Fruit fly (Drosophila melanogaster): Measurements from ENCODE around the gene CG17271.

CG17271 gene

DNA sequence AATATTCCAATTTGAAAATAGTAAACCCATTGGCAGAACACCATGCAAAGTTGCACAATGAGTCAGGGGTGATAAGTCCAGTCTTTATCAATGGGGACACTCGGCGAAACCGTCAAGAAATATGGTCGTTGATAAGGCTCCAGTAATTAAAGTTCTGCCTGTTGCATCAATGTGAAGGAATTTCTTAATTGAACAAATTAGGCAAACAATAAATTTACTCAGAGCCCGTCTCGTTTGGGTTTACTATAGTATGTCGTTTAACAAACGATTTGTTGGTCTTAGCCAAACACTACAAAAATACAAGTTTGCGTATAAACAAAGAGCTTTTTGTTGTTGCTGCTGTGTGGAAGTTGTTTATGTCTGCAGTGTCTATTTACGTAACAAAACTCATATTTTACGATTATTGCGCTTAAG, 13.1 kb upstream of the CG17271 start (continued):
- TF ChIP-seq Hr3 (GFP tag; optimal IDR thresholded peaks at IDR 0.05) (no peak), CG1529 (GFP tag; optimal IDR thresholded peaks at IDR 0.05) (no peak), CG4360 (GFP tag; IDR thresholded peaks at IDR 0.05) (no peak), ab (GFP tag; optimal IDR thresholded peaks at IDR 0.05) (no peak), Tbp (GFP tag; optimal IDR thresholded peaks at IDR 0.05) (no peak), Hr39 (optimal IDR thresholded peaks at IDR 0.05) (no peak), Eip74EF (GFP tag; optimal IDR thresholded peaks at IDR 0.05) (peak in 1 of 2 experiments; percentile 1), wor (GFP tag; IDR thresholded peaks at IDR 0.05) (no peak), CG11093 (GFP tag; IDR thresholded peaks at IDR 0.05) (no peak), bsh (GFP tag; optimal IDR thresholded peaks at IDR 0.05) (peak in 1 of 2 experiments; percentile 44), CG6175 (GFP tag; IDR thresholded peaks at IDR 0.05) (0 out of 3 replicates have a peak, but pooled peaks have one; percentile 32), CG10366 (GFP tag; IDR thresholded peaks at IDR 0.05) (no peak), CG7556 (GFP tag; optimal IDR thresholded peaks at IDR 0.05) (peak; percentile 35), tio (GFP tag; optimal IDR thresholded peaks at IDR 0.05) (no peak), dati (GFP tag; IDR thresholded peaks at IDR 0.05) (no peak), wek (GFP tag; optimal IDR thresholded peaks at IDR 0.05) (peak; percentile 67), Rfx (GFP tag; IDR thresholded peaks at IDR 0.05) (peak; percentile 47; the same call in 1 of the 2 replicates), CG13287 (GFP tag; IDR thresholded peaks at IDR 0.05; ENCODE audit: partially characterized antibody) (no peak), Bteb2 (GFP tag; optimal IDR thresholded peaks at IDR 0.05) (peak; percentile 3), Dbx (GFP tag; IDR thresholded peaks at IDR 0.05) (no peak), maf-S (GFP tag; optimal IDR thresholded peaks at IDR 0.05) (no peak), zfh2 (GFP tag; optimal IDR thresholded peaks at IDR 0.05) (no peak), CG7987 (GFP tag; optimal IDR thresholded peaks at IDR 0.05) (peak; percentile 75), psq (GFP tag; optimal IDR thresholded peaks at IDR 0.05) (no peak), CG11456 (GFP tag; IDR thresholded peaks at IDR 0.05) (0 out of 3 replicates have a peak, but pooled peaks have one; percentile 67), sr (GFP tag; IDR thresholded peaks at IDR 0.05) (0 out of 3 replicates have a peak, but pooled peaks have one; percentile 5), Gug (GFP tag; IDR thresholded peaks at IDR 0.05) (no peak), Lim3 (GFP tag; IDR thresholded peaks at IDR 0.05) (no peak), NC2β (GFP tag; optimal IDR thresholded peaks at IDR 0.05) (no peak), inv (GFP tag; IDR thresholded peaks at IDR 0.05; ENCODE audit: partially characterized antibody) (no peak)

DNA sequence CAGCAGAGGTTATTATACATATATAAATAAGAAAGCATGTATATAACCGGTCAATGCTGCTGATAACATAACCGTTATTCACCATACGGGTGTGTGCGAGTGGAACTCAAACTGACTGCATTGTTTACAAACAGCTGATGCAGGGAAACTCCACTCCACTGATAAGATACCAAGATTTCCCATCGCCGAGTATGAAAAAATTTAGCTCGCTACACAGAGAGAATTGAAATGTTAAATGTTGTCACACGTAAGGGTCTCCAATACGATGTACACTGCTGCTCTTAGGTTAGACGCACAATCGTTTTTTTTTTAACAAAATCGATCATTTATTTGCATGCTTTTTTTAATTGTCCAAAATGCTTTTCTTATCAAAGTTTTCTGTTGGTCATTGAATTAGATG, 12.0 kb upstream of the CG17271 start:
- TF ChIP-seq B-H2 (GFP tag; optimal IDR thresholded peaks at IDR 0.05) (no peak), her (GFP tag; optimal IDR thresholded peaks at IDR 0.05) (no peak), E2f1 (GFP tag; IDR thresholded peaks at IDR 0.05) (no peak), fd3F (GFP tag; optimal IDR thresholded peaks at IDR 0.05) (no peak), pzg (GFP tag; optimal IDR thresholded peaks at IDR 0.05) (no peak), NfI (GFP tag; optimal IDR thresholded peaks at IDR 0.05) (peak; percentile 29), CG42726 (GFP tag; IDR thresholded peaks at IDR 0.05; ENCODE audit: partially characterized antibody) (no peak), da (GFP tag; optimal IDR thresholded peaks at IDR 0.05) (no peak), CG13894 (tag; optimal IDR thresholded peaks at IDR 0.05) (no peak), CG10274 (GFP tag; optimal IDR thresholded peaks at IDR 0.05) (no peak), klu (GFP tag; IDR thresholded peaks at IDR 0.05) (no peak), Sox102F (GFP tag; optimal IDR thresholded peaks at IDR 0.05) (peak; percentile 61), CG11504 (tag; optimal IDR thresholded peaks at IDR 0.05) (peak; percentile 48), CG8290 (GFP tag; optimal IDR thresholded peaks at IDR 0.05) (no peak), CG8290 (tag; optimal IDR thresholded peaks at IDR 0.05) (no peak), CG11398 (GFP tag; optimal IDR thresholded peaks at IDR 0.05) (no peak), Sox100B (GFP tag; optimal IDR thresholded peaks at IDR 0.05) (no peak), ssp (GFP tag; IDR thresholded peaks at IDR 0.05) (no peak), Stat92E (GFP tag; optimal IDR thresholded peaks at IDR 0.05) (no peak), Optix (GFP tag; IDR thresholded peaks at IDR 0.05) (no peak), aop (GFP tag; IDR thresholded peaks at IDR 0.05) (no peak), grau (tag; optimal IDR thresholded peaks at IDR 0.05) (peak; percentile 22), CG17359 (tag; optimal IDR thresholded peaks at IDR 0.05) (peak; percentile 16), CG5245 (GFP tag; optimal IDR thresholded peaks at IDR 0.05) (no peak)
